Worm (Caenorhabditis elegans): Measurements from ENCODE around the gene fbxa-48.

Gene fbxa-48

DNA sequence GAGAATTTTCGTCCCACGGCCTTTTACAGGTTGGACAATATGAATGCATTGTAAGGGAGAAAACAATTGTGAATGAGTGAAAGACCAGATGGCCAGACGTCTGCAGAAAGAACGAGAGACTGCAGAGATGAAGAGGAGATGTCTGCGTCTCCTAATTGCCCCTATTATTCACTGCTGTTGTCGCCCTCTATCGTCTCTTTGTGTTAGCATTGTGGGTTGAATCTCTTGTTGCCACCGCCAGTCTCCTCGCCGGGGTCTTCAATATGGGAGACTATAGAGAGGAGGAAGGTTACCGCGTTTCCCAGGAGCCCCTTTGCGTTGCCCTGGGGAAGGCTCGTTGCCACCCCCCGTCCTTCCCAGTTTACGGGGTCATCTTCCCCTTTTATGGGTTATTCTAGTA, 32.9 kb upstream of the fbxa-48 start, which contains the start of gene Y54F10BM.9:
Y54F10BM.9 (minus strand) TSS at position 61 of the 400 bp plus-strand sequence.
- TF ChIP-seq ama-1 (optimal IDR thresholded peaks at IDR 0.05) (no peak), unc-55 (GFP tag; optimal IDR thresholded peaks at IDR 0.05) (peak; percentile 70), C34F6.9 (tag; optimal IDR thresholded peaks at IDR 0.05) (peak; percentile 47), nhr-129 (tag; optimal IDR thresholded peaks at IDR 0.05) (peak; percentile 59), lin-11 (tag; optimal IDR thresholded peaks at IDR 0.05) (peak; percentile 47), lsy-2 (tag; optimal IDR thresholded peaks at IDR 0.05) (peak in 1 of 2 experiments; percentile 38)

DNA sequence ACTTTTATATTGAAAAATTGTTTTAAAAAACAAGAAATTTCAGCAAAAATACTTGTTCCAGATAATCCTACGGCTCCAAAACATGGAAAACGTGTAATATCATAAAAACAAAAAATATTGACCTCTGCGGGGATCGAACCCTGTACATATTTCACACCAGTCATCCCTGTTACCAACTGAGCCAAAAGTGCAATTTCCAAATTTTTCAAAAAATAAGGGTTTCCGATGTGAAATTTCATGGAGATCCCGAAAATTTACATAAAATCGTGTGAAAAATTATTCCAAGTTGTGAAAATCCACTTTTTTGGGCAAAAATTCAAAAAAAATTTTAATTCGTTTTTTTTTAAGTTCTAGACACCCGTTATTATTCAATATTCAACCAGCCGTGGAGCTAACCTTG, 32.2 kb upstream of the fbxa-48 start:
- TF ChIP-seq dmd-4 (tag; optimal IDR thresholded peaks at IDR 0.05) (no peak), ceh-82 (tag; optimal IDR thresholded peaks at IDR 0.05) (no peak), nhr-23 (tag; optimal IDR thresholded peaks at IDR 0.05) (no peak), ztf-1 (GFP tag; conservative IDR thresholded peaks at IDR 0.05) (no peak), nhr-6 (tag; optimal IDR thresholded peaks at IDR 0.05) (no peak), ama-1 (optimal IDR thresholded peaks at IDR 0.05) (no peak), ceh-16 (tag; optimal IDR thresholded peaks at IDR 0.05) (no peak), sma-3 (GFP tag; optimal IDR thresholded peaks at IDR 0.05) (no peak), nhr-77 (tag; optimal IDR thresholded peaks at IDR 0.05) (no peak), Y55F3AM.14 (GFP tag; optimal IDR thresholded peaks at IDR 0.05) (no peak), egl-27 (tag; optimal IDR thresholded peaks at IDR 0.05) (no peak), lsy-2 (tag; optimal IDR thresholded peaks at IDR 0.05) (no peak), lin-11 (tag; optimal IDR thresholded peaks at IDR 0.05) (no peak), ztf-11 (tag; optimal IDR thresholded peaks at IDR 0.05) (no peak)

DNA sequence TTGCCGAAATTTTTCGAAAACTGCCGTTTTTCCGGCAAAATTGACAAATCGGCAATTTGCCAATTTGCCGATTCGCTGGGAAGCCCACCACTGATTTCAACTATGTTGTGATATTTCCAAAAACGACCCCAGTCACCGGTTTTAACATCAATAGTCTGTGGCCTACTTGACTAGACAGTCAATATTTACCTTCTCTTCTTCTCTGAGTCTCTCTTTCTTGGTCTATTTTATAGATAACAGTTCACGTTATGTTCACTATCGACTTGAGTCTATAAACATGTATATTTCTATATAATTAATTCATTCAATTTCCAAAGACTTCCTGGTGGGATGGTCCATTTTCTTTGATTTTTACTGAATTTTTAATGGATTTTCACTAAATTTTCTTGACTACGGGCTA, 22.8 kb upstream of the fbxa-48 start:
- TF ChIP-seq unc-55 (GFP tag; optimal IDR thresholded peaks at IDR 0.05) (no peak), sma-9 (GFP tag; optimal IDR thresholded peaks at IDR 0.05) (peak; percentile 12), sma-9 (tag; optimal IDR thresholded peaks at IDR 0.05) (no peak), fos-1 (tag; optimal IDR thresholded peaks at IDR 0.05) (peak; percentile 16)

DNA sequence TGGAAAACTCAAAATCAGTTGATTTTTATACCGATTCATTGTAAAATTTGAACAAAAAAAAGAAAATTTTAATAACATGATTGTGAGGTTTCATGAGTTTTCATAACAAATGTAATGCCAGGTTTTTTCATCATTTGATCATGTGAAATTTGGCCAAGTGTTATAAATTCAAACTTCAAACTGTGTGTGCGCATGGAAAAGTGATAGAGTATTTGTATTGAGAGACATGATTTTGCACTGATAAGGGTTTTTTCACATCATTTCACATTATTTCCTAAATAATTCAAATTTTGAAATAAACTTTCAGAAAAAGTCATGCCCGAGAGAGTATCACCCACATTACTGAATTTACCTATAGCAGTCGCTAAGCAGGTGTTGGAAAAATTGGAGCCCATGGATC, 19.2 kb upstream of the fbxa-48 start, which contains the start of gene fbxa-219:
fbxa-219 (plus strand) TSS at position 277 of the 400 bp plus-strand sequence.
- no peak for TF ChIP-seq lin-13 (GFP tag; optimal IDR thresholded peaks at IDR 0.05)
- TF ChIP-seq elt-3 (tag; optimal IDR thresholded peaks at IDR 0.05), result no peak
- peak; percentile 13 for TF ChIP-seq fos-1 (tag; optimal IDR thresholded peaks at IDR 0.05)
- no peak for TF ChIP-seq nhr-11 (tag; optimal IDR thresholded peaks at IDR 0.05)
- no peak for TF ChIP-seq R02D3.7 (tag; optimal IDR thresholded peaks at IDR 0.05)
- no peak for TF ChIP-seq peb-1 (tag; optimal IDR thresholded peaks at IDR 0.05)
- TF ChIP-seq snpc-4 (tag; optimal IDR thresholded peaks at IDR 0.05), result no peak
- no peak for TF ChIP-seq unc-62 (GFP tag; optimal IDR thresholded peaks at IDR 0.05)
- TF ChIP-seq skn-1 (tag; optimal IDR thresholded peaks at IDR 0.05), result no peak
- TF ChIP-seq crh-2 (tag; optimal IDR thresholded peaks at IDR 0.05), result peak; percentile 7
- TF ChIP-seq egl-27 (tag; optimal IDR thresholded peaks at IDR 0.05), result no peak

DNA sequence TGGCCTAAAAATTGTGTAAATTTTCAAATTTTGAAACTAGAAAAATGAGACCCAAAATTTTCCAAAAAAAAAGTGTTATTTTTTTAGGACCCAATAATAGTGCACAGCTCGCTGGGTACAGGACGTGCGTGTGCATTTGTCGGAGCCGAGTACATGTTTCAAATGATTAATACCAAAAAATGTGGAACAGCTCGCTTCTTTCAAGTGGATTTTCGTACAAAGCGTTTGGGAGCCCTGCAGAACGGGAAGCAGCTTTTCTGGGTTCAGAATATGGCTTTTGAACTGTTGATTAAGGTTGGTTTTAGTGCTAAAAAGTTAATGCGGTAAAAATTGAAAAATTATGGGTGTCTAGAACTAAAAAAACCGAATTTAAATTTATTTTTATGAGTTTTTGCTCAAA, 16.3 kb upstream of the fbxa-48 start:
- no peak for TF ChIP-seq nhr-21 (tag; optimal IDR thresholded peaks at IDR 0.05)
- no peak for TF ChIP-seq nhr-23 (tag; optimal IDR thresholded peaks at IDR 0.05)
- TF ChIP-seq lin-11 (tag; optimal IDR thresholded peaks at IDR 0.05), result no peak
- no peak for TF ChIP-seq elt-1 (tag; optimal IDR thresholded peaks at IDR 0.05)
- TF ChIP-seq dmd-4 (tag; optimal IDR thresholded peaks at IDR 0.05), result no peak
- no peak for TF ChIP-seq ceh-82 (tag; optimal IDR thresholded peaks at IDR 0.05)
- TF ChIP-seq snpc-4 (tag; optimal IDR thresholded peaks at IDR 0.05), result no peak
- TF ChIP-seq sem-4 (tag; optimal IDR thresholded peaks at IDR 0.05), result no peak
- TF ChIP-seq sma-3 (GFP tag; optimal IDR thresholded peaks at IDR 0.05), result no peak
- no peak for TF ChIP-seq Y55F3AM.14 (GFP tag; optimal IDR thresholded peaks at IDR 0.05)
- TF ChIP-seq lin-13 (GFP tag; optimal IDR thresholded peaks at IDR 0.05), result no peak
- TF ChIP-seq unc-39 (tag; optimal IDR thresholded peaks at IDR 0.05), result no peak
- TF ChIP-seq nhr-11 (tag; optimal IDR thresholded peaks at IDR 0.05), result no peak
- TF ChIP-seq nhr-10 (tag; optimal IDR thresholded peaks at IDR 0.05), result no peak
- TF ChIP-seq C34F6.9 (tag; optimal IDR thresholded peaks at IDR 0.05), result no peak
- no peak for TF ChIP-seq ceh-16 (tag; optimal IDR thresholded peaks at IDR 0.05)
- TF ChIP-seq unc-62 (GFP tag; optimal IDR thresholded peaks at IDR 0.05), result no peak
- no peak for TF ChIP-seq egl-27 (tag; optimal IDR thresholded peaks at IDR 0.05)
- no peak for TF ChIP-seq aly-2 (tag; optimal IDR thresholded peaks at IDR 0.05)

All from whole organism, L2 larva.